Fruit fly (Drosophila melanogaster): Measurements from ENCODE around the gene CG6614.

- TF ChIP-seq psq (GFP tag; optimal IDR thresholded peaks at IDR 0.05) (no peak), Opbp (GFP tag; IDR thresholded peaks at IDR 0.05; ENCODE audit: partially characterized antibody) (no peak), otp (GFP tag; IDR thresholded peaks at IDR 0.05) (no peak), br (optimal IDR thresholded peaks at IDR 0.05) (no peak), CG12236 (GFP tag; optimal IDR thresholded peaks at IDR 0.05) (no peak)
These were observed 8.5 kb upstream of the CG6614 start, which contains the start of gene CG43167 for dm6 chr2L:11657110-11657509.

All from whole organism, embryonic.